Fruit fly (Drosophila melanogaster) whole organism, wandering third instar larva: ENCODE data around the gene cnc.

Experiments
- Abd-B ChIP-seq: fragments of >200 bp; optimal IDR thresholded peaks from 2 replicates; lab custom pipeline; 2017; ENCODE audit warnings: missing biosample characterization, missing genetic modification characterization
- CG32264 ChIP-seq: fragments of 200-800 bp; sonication (Bioruptor generic); optimal IDR thresholded peaks from 2 replicates; lab custom pipeline; 2016; ENCODE audit warnings: missing biosample characterization, missing genetic modification characterization
- CG9705 ChIP-seq: fragments of 200-800 bp; sonication (Bioruptor generic); optimal IDR thresholded peaks from 2 replicates; lab custom pipeline; 2018; ENCODE audit warnings: missing biosample characterization, mild to moderate bottlenecking, missing genetic modification characterization
- CrebA ChIP-seq: fragments of 200-800 bp; sonication (Bioruptor generic); optimal IDR thresholded peaks from 2 replicates; lab custom pipeline; 2016; ENCODE audit warnings: missing biosample characterization, mild to moderate bottlenecking, missing genetic modification characterization, borderline replicate concordance
- Dfd ChIP-seq: fragments of >200 bp; optimal IDR thresholded peaks from 2 replicates; lab custom pipeline; 2017; ENCODE audit warnings: missing biosample characterization, missing genetic modification characterization
- Dif ChIP-seq: fragments of 200-275, 200-300 bp; sonication (Bioruptor generic); optimal IDR thresholded peaks from 2 replicates; lab custom pipeline; 2018; ENCODE audit warnings: missing biosample characterization, missing genetic modification characterization; ENCODE audit not compliant: partially characterized antibody
- GATAd ChIP-seq: sonication (Bioruptor generic); optimal IDR thresholded peaks from 2 replicates; lab custom pipeline; 2016; ENCODE audit warnings: missing biosample characterization, missing genetic modification characterization
- HLH106 ChIP-seq: fragments of 200-800 bp; optimal IDR thresholded peaks from 3 replicates; lab custom pipeline; 2019; ENCODE audit warnings: missing biosample characterization, mild to moderate bottlenecking, missing genetic modification characterization, moderate library complexity
- Hnf4 ChIP-seq: fragments of 200-800 bp; sonication (Bioruptor generic); optimal IDR thresholded peaks from 2 replicates; lab custom pipeline; 2016; ENCODE audit warnings: missing biosample characterization, mild to moderate bottlenecking, missing genetic modification characterization
- Hr78 ChIP-seq: fragments of >200 bp; optimal IDR thresholded peaks from 2 replicates; lab custom pipeline; 2017; ENCODE audit warnings: missing biosample characterization, missing genetic modification characterization
- Hr83 ChIP-seq: fragments of 200-300 bp; sonication (Bioruptor generic); optimal IDR thresholded peaks from 2 replicates; lab custom pipeline; 2016; ENCODE audit warnings: missing biosample characterization, mild to moderate bottlenecking, missing genetic modification characterization, moderate library complexity; ENCODE audit not compliant: poor library complexity, severe bottlenecking
- Jra ChIP-seq: sonication (Bioruptor generic); optimal IDR thresholded peaks from 2 replicates; lab custom pipeline; 2016; ENCODE audit warnings: missing biosample characterization, missing genetic modification characterization
- Mio ChIP-seq: sonication (Bioruptor generic); optimal IDR thresholded peaks from 2 replicates; lab custom pipeline; 2016; ENCODE audit warnings: missing biosample characterization, missing genetic modification characterization
- Myc ChIP-seq: fragments of >200 bp; optimal IDR thresholded peaks from 2 replicates; lab custom pipeline; 2017
- N ChIP-seq: fragments of >200 bp; optimal IDR thresholded peaks from 2 replicates; lab custom pipeline; 2018; ENCODE audit warnings: missing biosample characterization, missing external identifiers, missing genetic modification characterization
- OdsH ChIP-seq: fragments of 200-800 bp; sonication (Bioruptor generic); optimal IDR thresholded peaks from 2 replicates; lab custom pipeline; 2016; ENCODE audit warnings: missing biosample characterization, mild to moderate bottlenecking, missing genetic modification characterization
- Rel ChIP-seq, 2 experiments: fragments of 200-800 bp; sonication (Bioruptor generic) in 1 of 2; optimal IDR thresholded peaks; 2 replicates in 1 of 2; 3 replicates in 1 of 2; lab custom pipeline; 2016 to 2019; ENCODE audit warnings: mild to moderate bottlenecking in 2 of 2, missing biosample characterization in 2 of 2, missing genetic modification characterization in 2 of 2, moderate library complexity in 1 of 2
- Sp1 ChIP-seq: fragments of 200-800 bp; sonication (Bioruptor generic); optimal IDR thresholded peaks from 3 replicates; lab custom pipeline; 2019; ENCODE audit warnings: missing biosample characterization, mild to moderate bottlenecking, missing genetic modification characterization, moderate library complexity
- Vsx2 ChIP-seq: fragments of 200-300, 225-300 bp; sonication (Bioruptor generic); optimal IDR thresholded peaks from 2 replicates; lab custom pipeline; 2018; ENCODE audit warnings: missing biosample characterization, missing genetic modification characterization; ENCODE audit not compliant: partially characterized antibody
- br ChIP-seq: fragments of 200-800 bp; sonication (Bioruptor generic); optimal IDR thresholded peaks from 2 replicates; lab custom pipeline; 2016; ENCODE audit warnings: missing biosample characterization, missing genetic modification characterization
- brk ChIP-seq: fragments of 200-800 bp; sonication (Bioruptor generic); optimal IDR thresholded peaks from 2 replicates; lab custom pipeline; 2016; ENCODE audit warnings: missing biosample characterization, mild to moderate bottlenecking, missing genetic modification characterization
- dl ChIP-seq, 2 experiments: fragments of 175-275, 200-275 bp in 1 of 2; fragments of 200-275 bp in 1 of 2; sonication (Bioruptor generic); optimal IDR thresholded peaks; lab custom pipeline; 2018; ENCODE audit warnings: mild to moderate bottlenecking in 2 of 2, missing biosample characterization in 2 of 2, missing genetic modification characterization in 2 of 2, moderate library complexity in 2 of 2; ENCODE audit not compliant: partially characterized antibody in 2 of 2, insufficient read depth in 1 of 2
- dmrt93B ChIP-seq: fragments of 200-800 bp; sonication (Bioruptor generic); optimal IDR thresholded peaks from 2 replicates; lab custom pipeline; 2018; ENCODE audit warnings: missing biosample characterization, mild to moderate bottlenecking, missing genetic modification characterization
- dsf ChIP-seq: sonication (Bioruptor generic); optimal IDR thresholded peaks from 2 replicates; lab custom pipeline; 2016; ENCODE audit warnings: missing biosample characterization, missing genetic modification characterization, borderline replicate concordance
- ey ChIP-seq: fragments of 200-800 bp; sonication (Bioruptor generic); optimal IDR thresholded peaks from 2 replicates; lab custom pipeline; 2016; ENCODE audit warnings: missing biosample characterization, missing genetic modification characterization
- foxo ChIP-seq, 2 experiments: fragments of 200-800 bp; sonication (Bioruptor generic); optimal IDR thresholded peaks; 2 replicates in 1 of 2; 3 replicates in 1 of 2; lab custom pipeline; 2016 to 2017; ENCODE audit warnings: missing biosample characterization in 2 of 2, missing genetic modification characterization in 2 of 2
- fru ChIP-seq: fragments of 200-800 bp; sonication (Bioruptor generic); optimal IDR thresholded peaks from 3 replicates; lab custom pipeline; 2016; ENCODE audit warnings: missing biosample characterization, mild to moderate bottlenecking, missing genetic modification characterization
- h ChIP-seq: fragments of 200-800 bp; sonication (Bioruptor generic); optimal IDR thresholded peaks from 3 replicates; lab custom pipeline; 2016; ENCODE audit warnings: missing biosample characterization, mild to moderate bottlenecking, missing genetic modification characterization
- jim ChIP-seq: fragments of 175-275, 200-325 bp; sonication (Bioruptor generic); optimal IDR thresholded peaks from 2 replicates; lab custom pipeline; 2016; ENCODE audit warnings: missing biosample characterization, mild to moderate bottlenecking, missing genetic modification characterization
- pan ChIP-seq: fragments of >200 bp; optimal IDR thresholded peaks from 2 replicates; lab custom pipeline; 2017
- psq ChIP-seq: fragments of 200-800 bp; sonication (Bioruptor generic); optimal IDR thresholded peaks from 3 replicates; lab custom pipeline; 2017; ENCODE audit warnings: missing biosample characterization, mild to moderate bottlenecking, missing genetic modification characterization, moderate library complexity
- rgr ChIP-seq: fragments of 200-800 bp; sonication (Bioruptor generic); optimal IDR thresholded peaks from 3 replicates; lab custom pipeline; 2016; ENCODE audit warnings: missing biosample characterization, mild to moderate bottlenecking, missing genetic modification characterization
- sage ChIP-seq: fragments of 200-800 bp; sonication (Bioruptor generic); optimal IDR thresholded peaks from 2 replicates; lab custom pipeline; 2016; ENCODE audit warnings: missing biosample characterization, mild to moderate bottlenecking, missing genetic modification characterization
- sv ChIP-seq: fragments of 200-800 bp; sonication (Bioruptor generic); optimal IDR thresholded peaks from 3 replicates; lab custom pipeline; 2016; ENCODE audit warnings: missing biosample characterization, missing genetic modification characterization
- tai ChIP-seq: sonication (Bioruptor generic); optimal IDR thresholded peaks from 2 replicates; lab custom pipeline; 2016; ENCODE audit warnings: missing biosample characterization, missing genetic modification characterization
- usp ChIP-seq: fragments of >200 bp; optimal IDR thresholded peaks from 2 replicates; lab custom pipeline; 2017; ENCODE audit warnings: missing biosample characterization, missing genetic modification characterization
- woc ChIP-seq: sonication (Bioruptor generic); optimal IDR thresholded peaks from 2 replicates; lab custom pipeline; 2016; ENCODE audit warnings: missing biosample characterization, mild to moderate bottlenecking, missing genetic modification characterization

The cnc gene

dm6 chr3R:23212764-23213163 lies 13.7 kb downstream of the cnc start:
- no peak for TF ChIP-seq br (GFP tag; lab: Kevin White, UChicago)
- TF ChIP-seq woc = no peak
- no peak for TF ChIP-seq CG9705 (GFP tag; lab: Kevin White, UChicago)
- no peak for TF ChIP-seq Hr83 (GFP tag; lab: Kevin White, UChicago)
- no peak for TF ChIP-seq sage (GFP tag; lab: Kevin White, UChicago)
- no peak for TF ChIP-seq CrebA (GFP tag; lab: Kevin White, UChicago)
- TF ChIP-seq, all 38 proteins: peak for 0

DNA sequence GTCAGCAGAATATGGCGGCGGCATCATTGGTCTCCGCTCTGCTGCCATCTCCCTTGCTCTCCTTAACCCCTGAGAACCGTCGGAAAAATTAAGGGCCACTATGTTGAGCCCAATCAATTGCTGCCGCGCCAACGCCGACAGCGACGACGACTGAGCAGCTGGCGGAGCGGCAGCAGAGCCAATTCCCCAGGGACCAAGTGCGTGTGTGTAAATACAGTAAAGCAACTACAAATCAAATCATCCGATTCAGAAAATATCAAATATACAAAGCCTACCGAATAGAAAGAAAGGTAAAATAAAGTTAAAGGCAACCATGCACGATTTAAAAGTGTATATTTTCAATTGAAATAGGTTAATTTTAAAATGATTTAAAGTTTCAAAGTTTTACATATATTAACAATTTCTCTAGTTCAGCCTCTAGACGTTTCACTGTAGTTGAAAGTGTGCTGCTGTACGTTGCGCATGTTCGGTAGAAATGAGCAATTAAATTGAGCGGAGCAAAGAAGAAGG lies 14.7 kb downstream of the cnc start:
- TF ChIP-seq rgr (GFP tag; lab: Kevin White, UChicago) (peak; percentile 16), GATAd (GFP tag; lab: Kevin White, UChicago) (no peak), ey (peak; percentile 32), br (GFP tag; lab: Kevin White, UChicago) (no peak), sage (GFP tag; lab: Kevin White, UChicago) (no peak), HLH106 (tag; lab: Kevin White, UChicago) (peak; percentile 24), CG32264 (no peak), Sp1 (GFP tag; lab: Kevin White, UChicago) (peak; percentile 45), Dif (GFP tag; lab: Kevin White, UChicago) (no peak), Jra (GFP tag; lab: Kevin White, UChicago) (no peak), woc (peak; percentile 43), Hr78 (GFP tag; lab: Kevin White, UChicago) (no peak), Dfd (no peak), pan (lab: Kevin White, UChicago) (no peak), CG9705 (GFP tag; lab: Kevin White, UChicago) (no peak), OdsH (GFP tag; lab: Kevin White, UChicago) (no peak), dl (GFP tag; optimal IDR thresholded peaks at IDR 0.05; lab: Kevin White, UChicago; ENCODE audit: insufficient read depth in 1 of 2, partially characterized antibody in 2 of 2) (no peak), Hnf4 (no peak), psq (peak; percentile 30), h (peak; percentile 34), usp (no peak), sv (GFP tag; lab: Kevin White, UChicago) (peak; percentile 22), N (GFP tag; lab: Kevin White, UChicago) (no peak), brk (GFP tag; lab: Kevin White, UChicago) (no peak), jim (GFP tag; lab: Kevin White, UChicago) (no peak), tai (GFP tag; lab: Kevin White, UChicago) (no peak), Rel (GFP tag; optimal IDR thresholded peaks at IDR 0.05; lab: Kevin White, UChicago) (no peak), Rel (tag; optimal IDR thresholded peaks at IDR 0.05; lab: Kevin White, UChicago) (no peak), foxo (GFP tag; optimal IDR thresholded peaks at IDR 0.05; lab: Kevin White, UChicago) (peak in 1 of 2 experiments; percentile 63), dmrt93B (GFP tag; lab: Kevin White, UChicago) (no peak), dsf (GFP tag; lab: Kevin White, UChicago) (no peak), fru (peak; percentile 62), Abd-B (GFP tag; lab: Kevin White, UChicago) (no peak)
- TF ChIP-seq, all 38 proteins: peak for 10

DNA sequence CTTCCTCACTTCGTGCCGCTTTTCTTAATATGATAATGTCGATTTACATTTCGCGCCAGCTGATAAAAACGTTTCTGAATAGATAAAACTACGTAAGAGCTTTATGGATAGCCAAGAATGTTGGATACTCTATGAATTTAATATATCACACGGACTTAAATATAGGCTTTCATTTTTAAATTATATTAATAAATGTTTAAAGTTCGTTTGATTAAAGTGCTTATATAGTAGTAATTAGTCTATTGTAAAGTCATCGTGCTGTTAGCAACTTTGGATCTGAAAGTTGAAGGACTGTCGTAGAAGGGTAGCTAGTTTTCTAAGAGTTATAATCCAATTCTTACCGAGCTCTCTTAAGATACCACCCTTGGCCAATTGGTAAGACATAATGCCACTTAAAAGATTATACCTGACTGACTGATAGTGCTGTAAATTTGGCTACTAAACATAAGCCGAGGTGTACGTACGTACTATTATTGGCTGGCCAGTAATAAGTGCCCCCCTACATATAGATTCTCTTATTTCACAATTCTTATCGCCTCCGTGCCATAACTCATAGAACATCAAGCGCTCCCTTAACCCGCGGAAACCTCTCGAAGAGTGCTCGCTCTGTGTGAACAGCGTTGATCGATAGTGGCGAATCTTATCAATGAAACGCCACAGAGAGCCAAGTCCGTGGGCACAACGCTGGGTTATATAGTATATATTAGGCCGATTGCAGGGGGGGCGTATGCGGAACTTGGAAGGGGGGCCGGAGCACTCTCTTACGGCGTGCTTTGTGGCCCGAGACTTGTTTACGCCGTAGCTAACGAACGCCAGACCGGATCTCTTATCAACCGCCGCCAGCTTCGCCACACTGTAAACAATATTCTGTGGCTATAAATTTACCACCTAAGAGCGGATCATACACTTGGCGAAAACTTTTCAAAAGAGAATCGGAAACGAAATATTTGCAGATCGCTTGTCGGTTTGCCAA lies 16.0 kb downstream of the cnc start:
- TF ChIP-seq Hnf4 (peak; percentile 34), h (peak; percentile 61), Hr83 (GFP tag; lab: Kevin White, UChicago) (peak; percentile 23), woc (no peak), dmrt93B (GFP tag; lab: Kevin White, UChicago) (no peak), pan (lab: Kevin White, UChicago) (no peak), foxo (GFP tag; optimal IDR thresholded peaks at IDR 0.05; lab: Kevin White, UChicago) (peak in 1 of 2 experiments; percentile 19), CG32264 (no peak), tai (GFP tag; lab: Kevin White, UChicago) (no peak), HLH106 (tag; lab: Kevin White, UChicago) (no peak), rgr (GFP tag; lab: Kevin White, UChicago) (peak; percentile 1), Sp1 (GFP tag; lab: Kevin White, UChicago) (no peak), Mio (peak; percentile 32), Dif (GFP tag; lab: Kevin White, UChicago) (peak; percentile 31), Vsx2 (no peak), br (GFP tag; lab: Kevin White, UChicago) (peak; percentile 43), jim (GFP tag; lab: Kevin White, UChicago) (no peak), Myc (lab: Kevin White, UChicago) (no peak), Rel (GFP tag; optimal IDR thresholded peaks at IDR 0.05; lab: Kevin White, UChicago) (peak; percentile 7), Rel (tag; optimal IDR thresholded peaks at IDR 0.05; lab: Kevin White, UChicago) (peak; percentile 61), dsf (GFP tag; lab: Kevin White, UChicago) (no peak), ey (peak; percentile 0), Dfd (no peak), fru (no peak), Jra (GFP tag; lab: Kevin White, UChicago) (no peak), usp (no peak), Abd-B (GFP tag; lab: Kevin White, UChicago) (no peak), psq (no peak)
- TF ChIP-seq, all 38 proteins: peak for 10
